Fruit fly (Drosophila melanogaster): ENCODE results near the gene CG32241.

dm6 chr3L:4445824-4446223 is 20.6 kb downstream of the CG32241 start:
- no peak for TF ChIP-seq Hr78 (GFP tag; optimal IDR thresholded peaks at IDR 0.05)
- no peak for TF ChIP-seq lola (GFP tag; optimal IDR thresholded peaks at IDR 0.05)
- no peak for TF ChIP-seq usp (GFP tag; optimal IDR thresholded peaks at IDR 0.05)
- TF ChIP-seq Myc (optimal IDR thresholded peaks at IDR 0.05), result no peak
- TF ChIP-seq dmrt93B (GFP tag; optimal IDR thresholded peaks at IDR 0.05), result no peak
- no peak for TF ChIP-seq dl (GFP tag; optimal IDR thresholded peaks at IDR 0.05; ENCODE audit: insufficient read depth in 1 of 2, partially characterized antibody in 2 of 2)
- no peak for TF ChIP-seq Dfd (GFP tag; optimal IDR thresholded peaks at IDR 0.05)
- TF ChIP-seq Abd-B (GFP tag; optimal IDR thresholded peaks at IDR 0.05), result no peak
- no peak for TF ChIP-seq ey (GFP tag; optimal IDR thresholded peaks at IDR 0.05)
- TF ChIP-seq CG32264 (GFP tag; optimal IDR thresholded peaks at IDR 0.05), result no peak
- no peak for TF ChIP-seq psq (GFP tag; optimal IDR thresholded peaks at IDR 0.05)
- TF ChIP-seq sage (GFP tag; optimal IDR thresholded peaks at IDR 0.05), result no peak
- no peak for TF ChIP-seq pan (optimal IDR thresholded peaks at IDR 0.05)
- TF ChIP-seq Mio (GFP tag; optimal IDR thresholded peaks at IDR 0.05), result no peak
